Fruit fly (Drosophila melanogaster) whole organism, prepupa: Measurements from ENCODE around the gene cactin.

Experiments used
- Blimp-1 ChIP-seq: fragments of 200-800 bp; sonication (Bioruptor generic); optimal IDR thresholded peaks from 3 replicates; lab custom pipeline; 2017; ENCODE audit warnings: missing biosample characterization, missing genetic modification characterization, mild to moderate bottlenecking, moderate library complexity, missing genetic modification reagents
- CG10669 ChIP-seq: fragments of 200-800 bp; sonication (Bioruptor generic); optimal IDR thresholded peaks from 3 replicates; lab custom pipeline; 2018; ENCODE audit warnings: missing biosample characterization, mild to moderate bottlenecking, missing genetic modification characterization, moderate library complexity
- CG15336 ChIP-seq: fragments of 200-800 bp; sonication (Bioruptor generic); IDR thresholded peaks from 2 replicates; pipeline ENCODE4 v1.3.6; 2022; ENCODE audit warnings: missing biosample characterization, missing genetic modification characterization
- CG31627 ChIP-seq: fragments of 200-800 bp; sonication (Bioruptor generic); optimal IDR thresholded peaks from 3 replicates; lab custom pipeline; 2016; ENCODE audit warnings: missing biosample characterization, missing genetic modification characterization
- CG32006 ChIP-seq: fragments of 200-800 bp; sonication (Bioruptor generic); optimal IDR thresholded peaks from 3 replicates; lab custom pipeline; 2017; ENCODE audit warnings: missing biosample characterization, mild to moderate bottlenecking, missing genetic modification characterization
- CG34406 ChIP-seq: fragments of 200-800 bp; sonication (Bioruptor generic); optimal IDR thresholded peaks from 3 replicates; lab custom pipeline; 2016; ENCODE audit warnings: missing biosample characterization, missing genetic modification characterization
- CG3919 ChIP-seq: fragments of 200-800 bp; sonication (Bioruptor generic); optimal IDR thresholded peaks from 3 replicates; lab custom pipeline; 2016; ENCODE audit warnings: missing biosample characterization, missing genetic modification characterization
- CG4318 ChIP-seq: fragments of 200-800 bp; sonication (Bioruptor generic); optimal IDR thresholded peaks from 3 replicates; lab custom pipeline; 2017; ENCODE audit warnings: missing biosample characterization, mild to moderate bottlenecking, missing genetic modification characterization
- CG6163 ChIP-seq: fragments of 200-800 bp; sonication (Bioruptor generic); IDR thresholded peaks from 3 replicates; pipeline ENCODE4 v1.3.6; 2022; ENCODE audit warnings: missing biosample characterization, missing genetic modification characterization
- CG6276 ChIP-seq: fragments of 200-800 bp; sonication (Bioruptor generic); optimal IDR thresholded peaks from 2 replicates; lab custom pipeline; 2017; ENCODE audit warnings: missing biosample characterization, mild to moderate bottlenecking, missing genetic modification characterization
- CG6854 ChIP-seq: fragments of 200-800 bp; sonication (Bioruptor generic); optimal IDR thresholded peaks from 2 replicates; lab custom pipeline; 2017; ENCODE audit warnings: missing biosample characterization, mild to moderate bottlenecking, missing genetic modification characterization
- CG7368 ChIP-seq: fragments of 200-800 bp; sonication (Bioruptor generic); optimal IDR thresholded peaks from 3 replicates; lab custom pipeline; 2016; ENCODE audit warnings: missing biosample characterization, missing genetic modification characterization
- CG9139 ChIP-seq: fragments of 200-800 bp; sonication (Bioruptor generic); optimal IDR thresholded peaks from 3 replicates; lab custom pipeline; 2017; ENCODE audit warnings: missing biosample characterization, mild to moderate bottlenecking, missing genetic modification characterization
- Eip78C ChIP-seq: fragments of 200-800 bp; sonication (Bioruptor generic); peaks from one replicate; lab custom pipeline; 2016; ENCODE audit warnings: missing biosample characterization, missing genetic modification characterization
- Ets96B ChIP-seq: fragments of 200-800 bp; optimal IDR thresholded peaks from 2 replicates; lab custom pipeline; 2019; ENCODE audit warnings: missing biosample characterization, mild to moderate bottlenecking, missing genetic modification characterization, moderate library complexity
- Hr39 ChIP-seq: fragments of 200-800 bp; sonication (Bioruptor generic); optimal IDR thresholded peaks from 2 replicates; lab custom pipeline; 2016; ENCODE audit warnings: missing biosample characterization, missing genetic modification characterization
- Lpt ChIP-seq: fragments of 200-800 bp; sonication (Bioruptor generic); optimal IDR thresholded peaks from 3 replicates; lab custom pipeline; 2016; ENCODE audit warnings: missing biosample characterization, missing genetic modification characterization
- Met ChIP-seq: fragments of 200-800 bp; sonication (Bioruptor generic); optimal IDR thresholded peaks from 3 replicates; lab custom pipeline; 2016; ENCODE audit warnings: missing biosample characterization, missing genetic modification characterization
- OdsH ChIP-seq: fragments of 200-800 bp; sonication (Bioruptor generic); optimal IDR thresholded peaks from 3 replicates; lab custom pipeline; 2016; ENCODE audit warnings: missing biosample characterization, missing genetic modification characterization
- Smox ChIP-seq: fragments of 200-800 bp; sonication (Bioruptor generic); optimal IDR thresholded peaks from 3 replicates; lab custom pipeline; 2016; ENCODE audit warnings: missing biosample characterization, missing genetic modification characterization
- Sox14 ChIP-seq: fragments of 200-800 bp; sonication (Bioruptor generic); optimal IDR thresholded peaks from 3 replicates; lab custom pipeline; 2016; ENCODE audit warnings: missing biosample characterization, missing genetic modification characterization
- Sox15 ChIP-seq: fragments of 200-800 bp; sonication (Bioruptor generic); optimal IDR thresholded peaks from 3 replicates; lab custom pipeline; 2016; ENCODE audit warnings: missing biosample characterization, missing genetic modification characterization
- achi ChIP-seq: fragments of 200-800 bp; sonication (Bioruptor generic); optimal IDR thresholded peaks from 3 replicates; lab custom pipeline; 2016; ENCODE audit warnings: missing biosample characterization, missing genetic modification characterization
- cyc ChIP-seq: fragments of 200-800 bp; sonication (Bioruptor generic); optimal IDR thresholded peaks from 3 replicates; lab custom pipeline; 2016; ENCODE audit warnings: missing biosample characterization, missing genetic modification characterization
- dac ChIP-seq: fragments of 200-800 bp; sonication (Bioruptor generic); optimal IDR thresholded peaks from 2 replicates; lab custom pipeline; 2017; ENCODE audit warnings: missing biosample characterization, mild to moderate bottlenecking, missing genetic modification characterization
- dsx ChIP-seq: fragments of 200-800 bp; optimal IDR thresholded peaks from 3 replicates; lab custom pipeline; 2019; ENCODE audit warnings: missing biosample characterization, mild to moderate bottlenecking, missing genetic modification characterization, moderate library complexity; ENCODE audit not compliant: poor library complexity, severe bottlenecking
- eg ChIP-seq: fragments of 200-800 bp; sonication (Bioruptor generic); IDR thresholded peaks from 3 replicates; pipeline ENCODE4 v1.3.6; 2022; ENCODE audit warnings: missing biosample characterization, missing genetic modification characterization
- esn ChIP-seq: fragments of 200-800 bp; sonication (Bioruptor generic); optimal IDR thresholded peaks from 2 replicates; lab custom pipeline; 2016; ENCODE audit warnings: missing biosample characterization, mild to moderate bottlenecking, missing genetic modification characterization, moderate library complexity
- fd85E ChIP-seq: fragments of 200-800 bp; sonication (Bioruptor generic); optimal IDR thresholded peaks from 3 replicates; lab custom pipeline; 2016; ENCODE audit warnings: missing biosample characterization, missing genetic modification characterization
- net ChIP-seq: fragments of 200-800 bp; sonication (Bioruptor generic); optimal IDR thresholded peaks from 3 replicates; lab custom pipeline; 2016; ENCODE audit warnings: missing biosample characterization, missing genetic modification characterization
- spab ChIP-seq: fragments of 200-800 bp; sonication (Bioruptor generic); optimal IDR thresholded peaks from 2 replicates; lab custom pipeline; 2017; ENCODE audit warnings: missing biosample characterization, mild to moderate bottlenecking, missing genetic modification characterization, missing genetic modification reagents

The cactin gene

dm6 chrX:20385865-20386264 lies 38.0 kb upstream of the cactin start:
- TF ChIP-seq CG31627 (GFP tag; lab: Kevin White, UChicago) (no peak), CG10669 (GFP tag; lab: Kevin White, UChicago) (no peak), Sox14 (GFP tag; lab: Kevin White, UChicago) (no peak), CG4318 (no peak), CG7368 (GFP tag; lab: Kevin White, UChicago) (no peak), CG9139 (GFP tag; lab: Kevin White, UChicago) (no peak), CG6163 (GFP tag; lab: Robert Waterston, UW) (no peak), CG6276 (GFP tag; lab: Kevin White, UChicago) (no peak), Lpt (no peak), CG32006 (GFP tag; lab: Kevin White, UChicago) (no peak), spab (GFP tag; lab: Kevin White, UChicago) (no peak), CG34406 (no peak), OdsH (GFP tag; lab: Kevin White, UChicago) (no peak), Blimp-1 (GFP tag; lab: Kevin White, UChicago) (no peak), eg (GFP tag; lab: Robert Waterston, UW) (no peak)

dm6 chrX:20389633-20390032 lies 34.2 kb upstream of the cactin start:
- no peak for TF ChIP-seq fd85E (GFP tag; lab: Kevin White, UChicago)
- no peak for TF ChIP-seq cyc (GFP tag; lab: Kevin White, UChicago)
- TF ChIP-seq dac, result no peak
- TF ChIP-seq Sox15 (GFP tag; lab: Kevin White, UChicago), result no peak
- no peak for TF ChIP-seq CG15336 (GFP tag; lab: Robert Waterston, UW)
- no peak for TF ChIP-seq CG6276 (GFP tag; lab: Kevin White, UChicago)
- TF ChIP-seq CG34406, result no peak
- no peak for TF ChIP-seq Hr39 (GFP tag; lab: Kevin White, UChicago)
- no peak for TF ChIP-seq Met (GFP tag; lab: Kevin White, UChicago)

dm6 chrX:20390706-20391105 lies 33.2 kb upstream of the cactin start, which contains the start of gene jb:
TSS of gene jb (minus strand) at chrX:20390806.
- TF ChIP-seq dsx (GFP tag; lab: Kevin White, UChicago) (no peak), Smox (GFP tag; lab: Kevin White, UChicago) (no peak), esn (GFP tag; lab: Kevin White, UChicago) (no peak), fd85E (GFP tag; lab: Kevin White, UChicago) (no peak), Ets96B (tag; lab: Kevin White, UChicago) (no peak), CG6854 (GFP tag; lab: Kevin White, UChicago) (no peak)

dm6 chrX:20391230-20391629 lies 32.6 kb upstream of the cactin start:
- no peak for TF ChIP-seq Smox (GFP tag; lab: Kevin White, UChicago)
- peak; percentile 27 for TF ChIP-seq Eip78C (GFP tag; lab: Kevin White, UChicago)
- no peak for TF ChIP-seq spab (GFP tag; lab: Kevin White, UChicago)
- no peak for TF ChIP-seq CG7368 (GFP tag; lab: Kevin White, UChicago)
- TF ChIP-seq Sox14 (GFP tag; lab: Kevin White, UChicago), result peak; percentile 71
- peak; percentile 24 for TF ChIP-seq dsx (GFP tag; lab: Kevin White, UChicago)
- TF ChIP-seq dac, result no peak
- no peak for TF ChIP-seq esn (GFP tag; lab: Kevin White, UChicago)
- TF ChIP-seq CG32006 (GFP tag; lab: Kevin White, UChicago), result no peak
- no peak for TF ChIP-seq CG31627 (GFP tag; lab: Kevin White, UChicago)
- no peak for TF ChIP-seq Ets96B (tag; lab: Kevin White, UChicago)
- no peak for TF ChIP-seq net

- TF ChIP-seq CG3919 (no peak), achi (peak; percentile 29)
Observed at dm6 chrX:20393580-20393979, 30.3 kb upstream of the cactin start, which contains the start of gene Syx16. TSS of gene Syx16 (minus strand) at chrX:20393751.
